Worm (Caenorhabditis elegans) whole organism, young adult: ENCODE data around the gene max-2.
A peak's percentile ranks its signal among the peaks of the same experiment; 100 is the strongest.

Experiments
- C17E4.6 ChIP-seq: fragments of 200-800 bp; sonication (Bioruptor generic); IDR thresholded peaks from 2 replicates; pipeline ENCODE4 v1.3.6; 2022; ENCODE audit warnings: missing genetic modification reagents, missing genetic modification characterization, missing compliant biosample characterization
- D2030.7 ChIP-seq: fragments of 200-800 bp; sonication (Bioruptor generic); IDR thresholded peaks from 2 replicates; pipeline ENCODE4 v1.3.6; 2022; ENCODE audit warnings: missing genetic modification reagents, missing genetic modification characterization, missing compliant biosample characterization
- F10E7.11 ChIP-seq: sonication (generic microtip); optimal IDR thresholded peaks from 2 replicates; lab custom pipeline; 2017; ENCODE audit warnings: mild to moderate bottlenecking, missing genetic modification characterization, moderate library complexity, missing compliant biosample characterization
- F37B4.10 ChIP-seq: fragments of 200-800 bp; sonication (Bioruptor generic); IDR thresholded peaks from 2 replicates; pipeline ENCODE4 v1.3.6; 2022; ENCODE audit warnings: missing genetic modification characterization, missing compliant biosample characterization
- K11D2.4 ChIP-seq: fragments of 200-800 bp; sonication (Bioruptor generic); IDR thresholded peaks from 2 replicates; pipeline ENCODE4 v1.3.6; 2022; ENCODE audit warnings: missing genetic modification reagents, missing genetic modification characterization, missing compliant biosample characterization
- T26A5.8 ChIP-seq: sonication (generic microtip); optimal IDR thresholded peaks from 2 replicates; lab custom pipeline; 2016; ENCODE audit warnings: missing genetic modification characterization, missing compliant biosample characterization
- Y56A3A.18 ChIP-seq: fragments of 200-800 bp; sonication (Bioruptor generic); IDR thresholded peaks from 2 replicates; pipeline ENCODE4 v1.3.6; 2022; ENCODE audit warnings: missing genetic modification reagents, missing genetic modification characterization, missing compliant biosample characterization
- Y95B8A.8 ChIP-seq: fragments of 200-800 bp; sonication (Bioruptor generic); IDR thresholded peaks from 2 replicates; pipeline ENCODE4 v1.3.6; 2022; ENCODE audit warnings: missing genetic modification reagents, missing genetic modification characterization, missing compliant biosample characterization
- ZK185.1 ChIP-seq: sonication (generic microtip); optimal IDR thresholded peaks from 2 replicates; lab custom pipeline; 2016; ENCODE audit warnings: mild to moderate bottlenecking, missing genetic modification characterization, missing compliant biosample characterization; ENCODE audit not compliant: poor library complexity, severe bottlenecking
- attf-5 ChIP-seq: fragments of 200-800 bp; sonication (Bioruptor generic); optimal IDR thresholded peaks from 2 replicates; lab custom pipeline; 2018; ENCODE audit warnings: mild to moderate bottlenecking, missing genetic modification characterization, missing compliant biosample characterization
- cebp-1 ChIP-seq, 2 experiments: fragments of 200-800 bp in 1 of 2; sonication (Bioruptor generic) in 1 of 2; sonication (generic microtip) in 1 of 2; IDR thresholded peaks in 1 of 2; optimal IDR thresholded peaks in 1 of 2; 2 replicates each; pipeline versions ENCODE4 v1.3.6 to Lab custom; 2017 to 2022; ENCODE audit warnings: missing compliant biosample characterization in 2 of 2, missing genetic modification characterization in 2 of 2, mild to moderate bottlenecking in 1 of 2, missing genetic modification reagents in 1 of 2, moderate library complexity in 1 of 2
- ceh-79 ChIP-seq: sonication (generic microtip); optimal IDR thresholded peaks from 2 replicates; lab custom pipeline; 2017; ENCODE audit warnings: mild to moderate bottlenecking, missing genetic modification characterization, missing compliant biosample characterization
- dox-1 ChIP-seq: fragments of 200-800 bp; sonication (Bioruptor generic); IDR thresholded peaks from 2 replicates; pipeline ENCODE4 v1.3.6; 2022; ENCODE audit warnings: missing genetic modification reagents, missing genetic modification characterization, missing compliant biosample characterization
- efl-1 ChIP-seq: fragments of 150-350 bp; optimal IDR thresholded peaks from 2 replicates; lab custom pipeline; 2014; ENCODE audit warnings: missing biosample characterization, missing genetic modification reagents, missing genetic modification characterization
- egl-44 ChIP-seq: fragments of 200-800 bp; sonication (Bioruptor generic); IDR thresholded peaks from 2 replicates; pipeline ENCODE4 v1.3.6; 2022; ENCODE audit warnings: missing genetic modification reagents, missing genetic modification characterization, missing compliant biosample characterization
- egrh-3 ChIP-seq: fragments of 200-800 bp; sonication (Bioruptor generic); IDR thresholded peaks from 2 replicates; pipeline ENCODE4 v1.3.6; 2022; ENCODE audit warnings: missing genetic modification reagents, missing genetic modification characterization, missing compliant biosample characterization
- ets-4 ChIP-seq: fragments of 200-800 bp; sonication (Bioruptor generic); optimal IDR thresholded peaks from 2 replicates; lab custom pipeline; 2018; ENCODE audit warnings: mild to moderate bottlenecking, missing genetic modification characterization, missing compliant biosample characterization
- let-526 ChIP-seq: fragments of 200-800 bp; sonication (Bioruptor generic); IDR thresholded peaks from 2 replicates; pipeline ENCODE4 v1.3.6; 2022; ENCODE audit warnings: missing genetic modification reagents, missing genetic modification characterization, missing compliant biosample characterization
- lin-35 ChIP-seq, 3 experiments: fragments of 150-350 bp in 2 of 3; sonication (generic microtip) in 1 of 3; optimal IDR thresholded peaks; 2 replicates each; lab custom pipeline; 2014 to 2018; ENCODE audit warnings: missing biosample characterization in 3 of 3, missing genetic modification characterization in 3 of 3, missing genetic modification reagents in 3 of 3
- mel-28 ChIP-seq: sonication (generic microtip); optimal IDR thresholded peaks from 2 replicates; lab custom pipeline; 2016; ENCODE audit warnings: borderline replicate concordance, mild to moderate bottlenecking, missing genetic modification characterization, missing compliant biosample characterization
- mxl-1 ChIP-seq: sonication (generic microtip); optimal IDR thresholded peaks from 2 replicates; lab custom pipeline; 2016; ENCODE audit warnings: missing genetic modification characterization, missing compliant biosample characterization
- nhr-80 ChIP-seq: sonication (generic microtip); optimal IDR thresholded peaks from 2 replicates; lab custom pipeline; 2016; ENCODE audit warnings: missing genetic modification characterization, missing compliant biosample characterization
- rcor-1 ChIP-seq: fragments of 200-800 bp; sonication (Bioruptor generic); IDR thresholded peaks from 2 replicates; pipeline ENCODE4 v1.3.6; 2022; ENCODE audit warnings: missing genetic modification reagents, missing genetic modification characterization, missing compliant biosample characterization
- repo-1 ChIP-seq: sonication (generic microtip); optimal IDR thresholded peaks from 2 replicates; lab custom pipeline; 2017; ENCODE audit warnings: mild to moderate bottlenecking, missing genetic modification characterization, missing compliant biosample characterization
- snpc-3.4 ChIP-seq: sonication (generic microtip); optimal IDR thresholded peaks from 2 replicates; lab custom pipeline; 2017; ENCODE audit warnings: missing genetic modification characterization, mild to moderate bottlenecking, missing compliant biosample characterization, antibody characterized with exemption, moderate library complexity, missing genotype, missing genetic modification reagents
- snpc-4 ChIP-seq, 5 experiments: fragments of 150-350 bp in 1 of 5; sonication (generic microtip) in 4 of 5; optimal IDR thresholded peaks; 2 replicates each; lab custom pipeline; 2014 to 2018; ENCODE audit warnings: missing genetic modification characterization in 5 of 5, missing biosample characterization in 3 of 5, antibody characterized with exemption in 2 of 5, mild to moderate bottlenecking in 2 of 5, missing compliant biosample characterization in 2 of 5, missing genotype in 2 of 5, moderate library complexity in 2 of 5, missing genetic modification reagents in 1 of 5
- somi-1 ChIP-seq: fragments of 200-800 bp; sonication (Bioruptor generic); optimal IDR thresholded peaks from 2 replicates; lab custom pipeline; 2018; ENCODE audit warnings: mild to moderate bottlenecking, missing genetic modification characterization, missing compliant biosample characterization
- unc-62 ChIP-seq: fragments of 150-350 bp; optimal IDR thresholded peaks from 2 replicates; lab custom pipeline; 2014; ENCODE audit warnings: missing biosample characterization, missing genetic modification reagents, missing genetic modification characterization
- xnd-1 ChIP-seq: sonication (generic microtip); optimal IDR thresholded peaks from 2 replicates; lab custom pipeline; 2016; ENCODE audit warnings: missing genotype, missing genetic modification reagents, missing genetic modification characterization, missing compliant biosample characterization
- zfh-2 ChIP-seq: fragments of 200-800 bp; sonication (Bioruptor generic); conservative IDR thresholded peaks from 2 replicates; pipeline ENCODE4 v1.3.6; 2022; ENCODE audit warnings: missing genetic modification reagents, missing genetic modification characterization, missing compliant biosample characterization
- ztf-28 ChIP-seq: fragments of 200-800 bp; sonication (Bioruptor generic); IDR thresholded peaks from 2 replicates; pipeline ENCODE4 v1.3.6; 2022; ENCODE audit warnings: missing genetic modification reagents, missing genetic modification characterization, missing compliant biosample characterization

max-2 gene

DNA sequence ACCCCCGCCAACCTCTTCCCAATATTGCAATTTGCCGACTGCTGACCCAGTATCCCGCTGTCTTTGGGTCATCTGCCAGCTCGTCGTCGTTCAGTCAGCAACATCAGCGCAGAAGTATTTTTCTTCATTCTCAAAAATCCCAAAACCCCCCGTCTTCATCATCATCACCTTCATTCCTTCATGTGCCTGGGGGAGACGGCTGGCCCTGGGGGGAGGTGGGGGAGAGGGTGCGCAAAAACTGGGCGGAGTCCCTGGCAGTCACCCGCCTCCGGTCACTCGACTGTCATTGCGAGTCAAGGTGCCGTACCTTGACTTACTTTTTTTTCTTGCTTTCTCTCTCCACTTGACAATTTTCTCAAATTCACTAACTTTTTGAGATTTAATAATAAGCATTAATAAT, 37.8 kb downstream of the max-2 start:
- TF ChIP-seq zfh-2 (peak; percentile 87), T26A5.8 (no peak), ztf-28 (GFP tag; lab: Robert Waterston, UW) (no peak), egrh-3 (peak; percentile 52; the same call in 1 of the 2 replicates), snpc-3.4 (no peak), let-526 (GFP tag; lab: Robert Waterston, UW) (no peak)

DNA sequence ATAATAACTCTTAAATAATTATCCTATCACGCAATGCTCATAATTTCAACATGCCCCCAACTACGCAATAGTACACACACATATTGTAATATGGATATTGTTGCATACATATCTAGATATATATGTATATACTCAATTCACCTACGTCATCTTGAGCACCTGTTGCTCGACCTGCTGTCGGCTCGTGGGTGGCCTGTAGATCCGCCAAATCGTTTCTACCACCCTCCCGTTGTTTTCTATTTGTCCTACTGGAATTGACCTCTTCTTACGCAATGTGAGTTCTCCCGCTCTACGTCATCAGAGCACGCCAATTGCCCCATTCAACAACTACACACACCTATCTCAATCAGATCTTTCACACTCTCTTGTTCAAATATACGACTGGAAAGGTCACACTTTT, 39.8 kb downstream of the max-2 start:
- TF ChIP-seq mxl-1 (tag; lab: Kevin White, UChicago), result no peak
- TF ChIP-seq F37B4.10 (GFP tag; lab: Robert Waterston, UW), result no peak
- TF ChIP-seq C17E4.6 (GFP tag; lab: Robert Waterston, UW), result no peak
- TF ChIP-seq ceh-79 (tag; lab: Kevin White, UChicago), result no peak

DNA sequence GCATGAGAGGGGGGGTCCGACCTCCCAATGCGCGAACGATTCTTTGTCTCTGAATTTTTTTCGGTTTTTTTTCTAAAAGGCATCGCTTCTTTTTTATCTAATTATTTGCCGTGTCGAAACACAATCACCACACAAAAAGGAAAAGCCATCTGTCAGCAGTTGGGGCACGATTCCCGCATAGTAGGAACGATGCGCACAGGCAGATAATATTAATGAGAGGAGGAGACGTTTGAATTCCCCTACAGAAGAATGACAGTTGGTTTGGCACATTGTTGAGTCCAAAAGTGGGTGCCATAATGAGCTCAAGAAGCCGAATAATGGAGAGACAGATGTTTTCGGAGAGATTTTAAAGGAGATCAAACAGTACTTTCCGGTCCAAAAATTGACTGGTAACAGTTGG, 40.9 kb downstream of the max-2 start:
- no peak for TF ChIP-seq Y95B8A.8 (GFP tag; lab: Robert Waterston, UW)
- TF ChIP-seq xnd-1 (tag; lab: Kevin White, UChicago), result no peak
- TF ChIP-seq somi-1 (GFP tag; lab: Kevin White, UChicago), result no peak
- no peak for TF ChIP-seq Y56A3A.18 (GFP tag; lab: Robert Waterston, UW)
- no peak for TF ChIP-seq F37B4.10 (GFP tag; lab: Robert Waterston, UW)
- no peak for TF ChIP-seq rcor-1
- TF ChIP-seq K11D2.4 (GFP tag; lab: Robert Waterston, UW), result no peak
- TF ChIP-seq D2030.7 (GFP tag; lab: Robert Waterston, UW), result no peak

DNA sequence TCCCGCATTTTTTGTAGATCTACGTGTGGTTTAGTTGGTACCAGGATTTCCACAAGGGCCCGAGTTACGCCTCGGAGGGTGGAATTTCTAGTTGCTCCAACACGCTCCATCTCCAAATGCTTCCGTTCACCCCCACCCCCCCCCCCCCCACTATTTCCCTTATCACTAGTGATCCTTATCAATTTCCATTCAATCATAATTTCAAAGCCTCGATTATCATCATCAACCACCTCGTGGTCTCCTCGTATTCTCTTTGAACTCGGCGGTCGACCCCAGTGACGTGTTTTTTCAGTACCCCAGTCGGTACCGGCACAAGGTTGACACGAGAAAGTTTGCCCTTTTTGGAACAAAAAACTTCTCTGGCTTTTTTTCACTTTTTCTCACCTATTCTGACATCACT, 42.8 kb downstream of the max-2 start:
- TF ChIP-seq snpc-4 (GFP tag; optimal IDR thresholded peaks at IDR 0.05; lab: Kevin White, UChicago) (no peak), snpc-4 (tag; optimal IDR thresholded peaks at IDR 0.05; lab: Kevin White, UChicago) (no peak), ZK185.1 (no peak), repo-1 (tag; lab: Kevin White, UChicago) (no peak), mel-28 (no peak), Y95B8A.8 (GFP tag; lab: Robert Waterston, UW) (no peak), lin-35 (GFP tag; optimal IDR thresholded peaks at IDR 0.05; lab: Kevin White, UChicago) (no peak), cebp-1 (GFP tag; IDR thresholded peaks at IDR 0.05; lab: Robert Waterston, UW) (no peak), cebp-1 (tag; optimal IDR thresholded peaks at IDR 0.05; lab: Kevin White, UChicago) (no peak), attf-5 (no peak)

DNA sequence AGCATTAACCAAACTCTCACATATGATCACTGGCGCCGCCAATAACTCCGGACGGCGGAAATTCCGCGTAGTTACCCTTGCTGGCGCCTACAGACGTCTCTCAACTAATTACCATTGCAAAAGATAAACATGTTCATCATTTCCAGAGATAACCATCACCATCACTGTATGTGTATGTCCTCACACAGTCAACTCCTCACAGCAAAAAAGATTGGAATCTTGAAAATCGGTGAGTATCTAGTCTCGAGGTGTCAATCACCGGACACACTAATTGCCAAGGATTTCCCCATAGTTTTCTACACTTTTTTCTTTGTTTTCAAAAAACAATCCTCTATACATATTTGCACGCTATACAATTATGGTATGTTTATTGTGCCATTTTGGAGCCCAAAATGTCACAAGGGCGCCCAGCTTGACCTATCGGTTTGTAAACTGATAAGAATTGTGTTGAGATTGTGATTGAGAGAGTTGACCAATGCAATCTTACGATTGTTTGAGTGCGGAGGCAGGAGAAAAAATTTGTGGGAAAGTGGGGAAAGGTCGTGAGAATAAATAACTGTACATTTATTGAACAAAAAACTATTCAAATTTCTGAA, 43.6 kb downstream of the max-2 start:
- no peak for TF ChIP-seq T26A5.8
- TF ChIP-seq nhr-80 (tag; lab: Kevin White, UChicago), result peak; percentile 26
- peak; percentile 80 for TF ChIP-seq unc-62

DNA sequence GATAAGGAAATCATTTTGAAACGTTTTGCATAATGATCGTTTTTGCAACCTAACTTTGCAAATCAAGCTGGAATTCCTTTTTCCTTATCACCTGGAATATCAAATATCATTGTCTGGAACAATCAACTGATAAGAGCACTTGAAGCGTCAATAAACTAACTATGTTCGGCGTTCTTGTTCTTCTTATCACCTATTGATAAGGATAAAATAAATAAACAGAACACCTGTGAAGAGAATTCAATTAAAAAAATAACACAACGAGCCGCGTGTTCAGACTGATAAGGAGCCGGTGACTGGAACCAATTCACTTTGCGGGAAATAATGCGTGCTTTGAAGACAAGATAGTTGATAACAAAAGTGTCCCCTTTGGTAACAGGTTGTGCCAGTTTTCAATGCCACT, 45.4 kb downstream of the max-2 start, which contains the start of gene cyd-1:
Gene cyd-1 (plus strand): TSS at position 380 of the 400 bp plus-strand sequence.
- TF ChIP-seq F10E7.11 (tag; lab: Kevin White, UChicago) (no peak), egl-44 (GFP tag; lab: Robert Waterston, UW) (no peak), efl-1 (GFP tag; lab: Kevin White, UChicago) (no peak), dox-1 (GFP tag; lab: Robert Waterston, UW) (peak; percentile 51), unc-62 (peak; percentile 38), nhr-80 (tag; lab: Kevin White, UChicago) (peak; percentile 82), ets-4 (GFP tag; lab: Kevin White, UChicago) (peak; percentile 61)
